Worm (Caenorhabditis elegans) whole organism, L1 larva: ENCODE data around the gene swt-4.

Source experiments
- ceh-63 ChIP-seq: fragments of 200-800 bp; sonication (Bioruptor generic); optimal IDR thresholded peaks from 2 replicates; lab custom pipeline; 2018; ENCODE audit warnings: mild to moderate bottlenecking, missing genetic modification characterization, missing compliant biosample characterization
- ceh-88 ChIP-seq: fragments of 200-800 bp; sonication (Bioruptor generic); IDR thresholded peaks from 2 replicates; pipeline ENCODE4 v1.3.6; 2022; ENCODE audit warnings: missing genetic modification characterization, missing compliant biosample characterization
- lin-14 ChIP-seq: fragments of 200-800 bp; sonication (Bioruptor generic); optimal IDR thresholded peaks from 2 replicates; lab custom pipeline; 2018; ENCODE audit warnings: mild to moderate bottlenecking, missing genetic modification characterization, moderate library complexity, missing compliant biosample characterization
- lin-15B ChIP-seq: fragments of 150-350 bp; sonication (generic microtip); optimal IDR thresholded peaks from 3 replicates; lab custom pipeline; 2014; ENCODE audit warnings: missing biosample characterization, missing genetic modification characterization
- nhr-237 ChIP-seq: fragments of 150-350 bp; optimal IDR thresholded peaks from 2 replicates; lab custom pipeline; 2014; ENCODE audit warnings: missing biosample characterization, missing genetic modification characterization
- tlp-1 ChIP-seq: fragments of 150-350 bp; optimal IDR thresholded peaks from 2 replicates; lab custom pipeline; 2014; ENCODE audit warnings: missing biosample characterization, missing genetic modification characterization

DNA sequence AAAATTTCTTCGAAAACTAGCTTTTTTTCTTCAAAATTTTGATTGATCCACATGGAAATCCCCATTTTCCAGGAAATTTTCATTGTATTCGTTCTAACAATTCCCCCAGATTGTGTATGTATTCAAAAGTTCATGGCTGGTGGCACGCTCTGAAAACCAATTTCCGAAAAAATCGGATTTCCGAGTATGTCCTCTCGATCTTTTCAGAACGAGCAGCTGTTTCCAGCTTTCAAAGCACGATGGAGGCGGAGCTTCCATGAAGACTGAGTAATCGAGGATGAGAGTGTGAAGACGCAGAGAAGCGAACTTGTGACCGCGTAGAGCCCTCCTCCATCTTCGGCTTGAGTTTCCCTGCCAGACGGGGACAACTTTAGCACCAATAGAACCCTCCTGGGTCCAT, 24.6 kb downstream of the swt-4 start:
- TF ChIP-seq lin-15B (no peak), lin-14 (peak; percentile 26), ceh-88 (no peak), ceh-63 (GFP tag; lab: Kevin White, UChicago) (no peak), tlp-1 (no peak), nhr-237 (tag; lab: Kevin White, UChicago) (no peak)
